Worm (Caenorhabditis elegans) whole organism, L1 larva: ENCODE measurements around the gene tnt-4.
A peak's percentile ranks its signal among the peaks of the same experiment; 100 is the strongest.

Experiments used
- C16A3.4 ChIP-seq: fragments of 150-350 bp; optimal IDR thresholded peaks from 2 replicates; lab custom pipeline; 2014; ENCODE audit warnings: missing biosample characterization, missing genetic modification characterization
- F16B12.6 ChIP-seq: fragments of 150-350 bp; optimal IDR thresholded peaks from 2 replicates; lab custom pipeline; 2014; ENCODE audit warnings: missing biosample characterization, missing genetic modification characterization
- aha-1 ChIP-seq: fragments of 150-350 bp; optimal IDR thresholded peaks from 2 replicates; lab custom pipeline; 2014; ENCODE audit warnings: missing biosample characterization, missing genetic modification characterization
- alr-1 ChIP-seq: fragments of 200-800 bp; sonication (Bioruptor generic); optimal IDR thresholded peaks from 2 replicates; lab custom pipeline; 2018; ENCODE audit warnings: borderline replicate concordance, mild to moderate bottlenecking, missing genetic modification characterization, missing compliant biosample characterization
- ama-1 ChIP-seq: fragments of 150-350 bp; optimal IDR thresholded peaks from 2 replicates; lab custom pipeline; 2014
- blmp-1 ChIP-seq: fragments of 150-350 bp; optimal IDR thresholded peaks from 2 replicates; lab custom pipeline; 2014; ENCODE audit warnings: missing biosample characterization, missing genetic modification characterization
- ceh-82 ChIP-seq, 3 experiments: fragments of 150-350 bp in 1 of 3; sonication (generic microtip) in 2 of 3; optimal IDR thresholded peaks; 2 replicates each; lab custom pipeline; 2014 to 2017; ENCODE audit warnings: missing biosample characterization in 3 of 3, missing genetic modification characterization in 3 of 3
- dpl-1 ChIP-seq, 3 experiments: fragments of 150-350 bp in 2 of 3; sonication (generic microtip) in 1 of 3; optimal IDR thresholded peaks; 2 replicates each; lab custom pipeline; 2014 to 2017; ENCODE audit warnings: missing biosample characterization in 3 of 3, missing genetic modification characterization in 3 of 3, missing genetic modification reagents in 3 of 3
- dsc-1 ChIP-seq: sonication (generic microtip); optimal IDR thresholded peaks from 2 replicates; lab custom pipeline; 2016; ENCODE audit warnings: mild to moderate bottlenecking, missing genetic modification characterization, missing compliant biosample characterization
- egl-13 ChIP-seq: sonication (generic microtip); optimal IDR thresholded peaks from 2 replicates; lab custom pipeline; 2016; ENCODE audit warnings: missing genotype, missing genetic modification reagents, missing genetic modification characterization, missing compliant biosample characterization
- egl-27 ChIP-seq, 2 experiments: fragments of 150-350 bp in 1 of 2; sonication (generic microtip); optimal IDR thresholded peaks; 3 replicates each; lab custom pipeline; 2017 to 2018; ENCODE audit warnings: missing biosample characterization in 2 of 2, missing genetic modification characterization in 2 of 2, missing genetic modification reagents in 2 of 2
- elt-2 ChIP-seq: sonication (generic microtip); optimal IDR thresholded peaks from 2 replicates; lab custom pipeline; 2016; ENCODE audit warnings: missing genetic modification characterization, mild to moderate bottlenecking, inconsistent platforms, missing compliant biosample characterization, missing genetic modification reagents
- ets-5 ChIP-seq: fragments of 200-800 bp; sonication (Bioruptor generic); IDR thresholded peaks from 2 replicates; pipeline ENCODE4 v1.3.6; 2022; ENCODE audit warnings: missing genetic modification characterization, missing compliant biosample characterization
- fkh-4 ChIP-seq: sonication (generic microtip); optimal IDR thresholded peaks from 2 replicates; lab custom pipeline; 2016; ENCODE audit warnings: missing compliant biosample characterization, missing genetic modification characterization, borderline replicate concordance
- fkh-8 ChIP-seq: sonication (generic microtip); optimal IDR thresholded peaks from 2 replicates; lab custom pipeline; 2016; ENCODE audit warnings: mild to moderate bottlenecking, missing genetic modification characterization, missing compliant biosample characterization
- hlh-17 ChIP-seq: fragments of 200-800 bp; sonication (Bioruptor generic); optimal IDR thresholded peaks from 2 replicates; lab custom pipeline; 2018; ENCODE audit warnings: missing genetic modification characterization, mild to moderate bottlenecking, missing compliant biosample characterization, moderate library complexity, borderline replicate concordance
- hlh-4 ChIP-seq: sonication (generic microtip); optimal IDR thresholded peaks from 2 replicates; lab custom pipeline; 2016; ENCODE audit warnings: mild to moderate bottlenecking, missing genetic modification characterization, missing compliant biosample characterization
- hpl-2 ChIP-seq: fragments of 150-350 bp; optimal IDR thresholded peaks from 2 replicates; lab custom pipeline; 2014; ENCODE audit warnings: missing biosample characterization, missing genetic modification reagents, missing genetic modification characterization
- isw-1 ChIP-seq: fragments of 200-800 bp; sonication (Bioruptor generic); IDR thresholded peaks from 2 replicates; pipeline ENCODE4 v1.3.6; 2022; ENCODE audit warnings: missing genetic modification characterization, missing compliant biosample characterization
- lin-13 ChIP-seq: fragments of 150-350 bp; optimal IDR thresholded peaks from 2 replicates; lab custom pipeline; 2014; ENCODE audit warnings: missing biosample characterization, missing genetic modification reagents, missing genetic modification characterization
- lin-14 ChIP-seq: fragments of 200-800 bp; sonication (Bioruptor generic); optimal IDR thresholded peaks from 2 replicates; lab custom pipeline; 2018; ENCODE audit warnings: mild to moderate bottlenecking, missing genetic modification characterization, moderate library complexity, missing compliant biosample characterization
- lir-3 ChIP-seq: sonication (generic microtip); optimal IDR thresholded peaks from 2 replicates; lab custom pipeline; 2016; ENCODE audit warnings: mild to moderate bottlenecking, missing genetic modification characterization, moderate library complexity, missing compliant biosample characterization; ENCODE audit not compliant: poor library complexity
- mdl-1 ChIP-seq, 2 experiments: fragments of 150-350 bp; optimal IDR thresholded peaks; 2 replicates each; lab custom pipeline; 2014 to 2017; ENCODE audit warnings: missing biosample characterization in 2 of 2, missing genetic modification characterization in 2 of 2, inconsistent platforms in 1 of 2
- mef-2 ChIP-seq: fragments of 150-350 bp; optimal IDR thresholded peaks from 2 replicates; lab custom pipeline; 2014; ENCODE audit warnings: missing biosample characterization, missing genetic modification characterization
- nhr-11 ChIP-seq: fragments of 150-350 bp; optimal IDR thresholded peaks from 2 replicates; lab custom pipeline; 2014; ENCODE audit warnings: missing biosample characterization, missing genetic modification characterization
- nhr-237 ChIP-seq: fragments of 150-350 bp; optimal IDR thresholded peaks from 2 replicates; lab custom pipeline; 2014; ENCODE audit warnings: missing biosample characterization, missing genetic modification characterization
- nhr-28 ChIP-seq: fragments of 150-350 bp; optimal IDR thresholded peaks from 2 replicates; lab custom pipeline; 2014; ENCODE audit warnings: missing biosample characterization, missing genetic modification characterization
- nhr-77 ChIP-seq: fragments of 150-350 bp; optimal IDR thresholded peaks from 2 replicates; lab custom pipeline; 2014; ENCODE audit warnings: missing biosample characterization, missing genetic modification characterization
- nhr-85 ChIP-seq: sonication (generic microtip); peaks from one replicate; lab custom pipeline; 2016; ENCODE audit warnings: missing genetic modification characterization, inconsistent platforms, missing compliant biosample characterization
- nhr-90 ChIP-seq: sonication (generic microtip); optimal IDR thresholded peaks from 2 replicates; lab custom pipeline; 2016; ENCODE audit warnings: mild to moderate bottlenecking, missing genetic modification characterization, missing compliant biosample characterization; ENCODE audit not compliant: poor library complexity
- pag-3 ChIP-seq: sonication (generic microtip); optimal IDR thresholded peaks from 2 replicates; lab custom pipeline; 2017; ENCODE audit warnings: missing genetic modification characterization, mild to moderate bottlenecking, missing compliant biosample characterization, antibody characterized with exemption, borderline replicate concordance; ENCODE audit not compliant: insufficient read depth
- pax-3 ChIP-seq: fragments of 200-800 bp; sonication (Bioruptor generic); optimal IDR thresholded peaks from 2 replicates; lab custom pipeline; 2018; ENCODE audit warnings: mild to moderate bottlenecking, missing genetic modification characterization, moderate library complexity, missing compliant biosample characterization
- pqm-1 ChIP-seq: sonication (generic microtip); optimal IDR thresholded peaks from 3 replicates; lab custom pipeline; 2017; ENCODE audit warnings: missing biosample characterization, missing genetic modification characterization
- snu-23 ChIP-seq: sonication (generic microtip); optimal IDR thresholded peaks from 2 replicates; lab custom pipeline; 2016; ENCODE audit warnings: missing genetic modification characterization, missing compliant biosample characterization
- sup-37 ChIP-seq: fragments of 200-800 bp; sonication (Bioruptor generic); optimal IDR thresholded peaks from 2 replicates; lab custom pipeline; 2018; ENCODE audit warnings: mild to moderate bottlenecking, missing genetic modification characterization, missing compliant biosample characterization
- swsn-7 ChIP-seq: sonication (generic microtip); optimal IDR thresholded peaks from 2 replicates; lab custom pipeline; 2016; ENCODE audit warnings: missing genetic modification characterization, missing compliant biosample characterization
- unc-30 ChIP-seq: sonication (generic microtip); optimal IDR thresholded peaks from 2 replicates; lab custom pipeline; 2017; ENCODE audit warnings: missing biosample characterization, missing genetic modification characterization
- unc-62 ChIP-seq: fragments of 150-350 bp; optimal IDR thresholded peaks from 2 replicates; lab custom pipeline; 2014; ENCODE audit warnings: missing biosample characterization, missing genetic modification reagents, missing genetic modification characterization
- zag-1 ChIP-seq: fragments of 150-350 bp; optimal IDR thresholded peaks from 2 replicates; lab custom pipeline; 2014; ENCODE audit warnings: missing biosample characterization, missing genetic modification characterization
- ztf-11 ChIP-seq, 2 experiments: sonication (generic microtip); optimal IDR thresholded peaks; 2 replicates each; lab custom pipeline; 2016 to 2017; ENCODE audit warnings: missing genetic modification characterization in 2 of 2, missing biosample characterization in 1 of 2, missing compliant biosample characterization in 1 of 2

Gene tnt-4

ce11 chrV:1969690-1970089 is 23.0 kb downstream of the tnt-4 start:
- no peak for TF ChIP-seq egl-13 (tag; lab: Kevin White, UChicago)
- no peak for TF ChIP-seq C16A3.4 (tag; lab: Kevin White, UChicago)

DNA sequence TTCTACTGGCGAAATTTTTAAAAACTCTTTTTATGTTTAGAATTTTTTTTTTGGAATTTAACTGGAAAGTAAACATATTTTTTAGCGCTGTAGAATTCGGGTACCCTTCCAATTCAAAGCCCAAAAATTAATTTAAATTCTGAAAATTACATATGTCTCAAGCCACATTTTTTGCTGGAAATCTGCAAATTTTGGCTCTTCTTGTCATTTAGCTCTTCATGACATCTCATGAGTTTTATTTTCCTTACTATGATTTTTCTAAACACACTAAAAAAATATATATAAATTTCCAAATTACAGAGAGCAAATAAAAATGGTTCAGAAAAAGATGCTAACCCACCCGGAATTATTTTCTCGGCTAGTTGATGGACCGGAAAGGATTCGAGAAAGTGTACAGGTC is 23.5 kb downstream of the tnt-4 start, which contains the start of gene acs-3:
acs-3 (plus strand) TSS at position 301 of the 400 bp plus-strand sequence.
- TF ChIP-seq elt-2 (tag; lab: Kevin White, UChicago) (no peak), pax-3 (no peak), F16B12.6 (tag; lab: Kevin White, UChicago) (no peak), hpl-2 (no peak), swsn-7 (no peak), ceh-82 (tag; optimal IDR thresholded peaks at IDR 0.05; lab: Kevin White, UChicago) (no peak), ets-5 (no peak), unc-30 (no peak), nhr-90 (no peak), ztf-11 (tag; optimal IDR thresholded peaks at IDR 0.05; lab: Kevin White, UChicago) (no peak), isw-1 (no peak), alr-1 (no peak), sup-37 (GFP tag; lab: Kevin White, UChicago) (no peak), snu-23 (GFP tag; lab: Kevin White, UChicago) (no peak)

DNA sequence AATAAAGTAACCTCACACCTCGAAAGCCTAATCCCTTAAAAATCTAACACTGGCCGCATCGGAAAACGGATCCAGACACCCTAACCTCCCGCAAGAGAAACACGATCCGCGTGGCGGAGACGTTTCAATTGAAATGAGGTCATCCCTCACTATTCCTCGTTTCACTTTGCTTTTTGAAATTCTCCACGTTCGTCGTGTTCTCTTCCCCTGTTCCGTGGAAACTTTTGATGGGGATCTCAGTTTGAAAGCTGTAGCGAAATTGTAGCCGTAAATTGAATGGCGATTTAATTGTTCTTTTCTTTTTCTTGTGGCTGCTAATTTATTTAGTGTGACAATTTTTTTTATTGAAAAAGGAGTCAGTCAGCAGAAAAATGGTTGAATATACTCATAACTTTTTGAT is 23.9 kb downstream of the tnt-4 start:
- TF ChIP-seq nhr-28 (tag; lab: Kevin White, UChicago) (no peak), nhr-77 (tag; lab: Kevin White, UChicago) (no peak), blmp-1 (tag; lab: Kevin White, UChicago) (peak; percentile 51), nhr-85 (tag; lab: Kevin White, UChicago) (no peak), dpl-1 (GFP tag; optimal IDR thresholded peaks at IDR 0.05; lab: Kevin White, UChicago) (no peak)
- TF ChIP-seq, all 84 proteins: peak for 1

DNA sequence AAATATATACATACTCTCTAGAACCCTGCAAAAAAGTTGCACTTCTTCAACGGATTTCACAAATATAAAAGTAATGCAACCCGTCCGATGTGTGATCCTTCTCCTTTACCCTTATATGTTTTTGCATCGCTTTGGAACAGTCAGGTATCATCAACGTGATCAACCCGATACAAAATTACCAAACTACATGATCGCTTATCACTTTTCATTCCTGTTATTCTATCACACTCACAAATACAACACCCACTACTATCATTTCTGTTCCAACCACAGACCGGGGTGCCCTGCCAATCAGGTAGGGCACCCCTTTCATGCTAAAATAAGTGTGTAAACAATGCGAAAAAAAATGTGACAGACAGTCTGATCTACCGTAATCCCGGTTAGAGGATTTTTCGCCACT is 25.8 kb downstream of the tnt-4 start:
- TF ChIP-seq aha-1 (tag; lab: Kevin White, UChicago) = no peak
- no peak for TF ChIP-seq unc-62
- TF ChIP-seq lin-13 (GFP tag; lab: Kevin White, UChicago) = no peak
- no peak for TF ChIP-seq nhr-85 (tag; lab: Kevin White, UChicago)
- no peak for TF ChIP-seq egl-27 (tag; optimal IDR thresholded peaks at IDR 0.05; lab: Kevin White, UChicago)
- TF ChIP-seq nhr-11 (tag; lab: Kevin White, UChicago) = no peak
- no peak for TF ChIP-seq lir-3 (tag; lab: Kevin White, UChicago)
- no peak for TF ChIP-seq pag-3
- no peak for TF ChIP-seq zag-1 (tag; lab: Kevin White, UChicago)
- TF ChIP-seq hlh-17 (GFP tag; lab: Kevin White, UChicago) = no peak
- TF ChIP-seq mef-2 (tag; lab: Kevin White, UChicago) = no peak

DNA sequence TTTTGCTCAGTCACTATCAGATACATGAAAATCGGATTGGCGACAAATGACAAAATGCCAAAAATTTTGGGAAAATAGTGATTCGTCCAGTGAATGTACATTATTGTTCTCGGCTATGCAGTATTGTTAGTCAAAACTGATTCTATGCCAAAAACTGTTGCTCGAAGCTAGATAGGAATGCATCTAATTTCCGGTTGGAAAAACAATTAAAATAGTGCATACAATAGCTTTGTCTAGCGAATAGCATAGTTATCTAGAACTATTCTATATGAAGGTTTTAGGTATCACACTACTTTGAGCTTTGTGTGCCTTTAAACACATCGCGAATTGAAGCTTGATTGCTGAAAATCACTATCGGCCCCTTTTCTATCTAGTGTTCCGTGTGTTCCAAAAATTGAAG is 27.9 kb downstream of the tnt-4 start, which contains the start of gene srj-15:
srj-15 (minus strand) TSS at position 101 of the 400 bp plus-strand sequence.
- TF ChIP-seq hlh-4 (tag; lab: Kevin White, UChicago) (no peak), mdl-1 (tag; optimal IDR thresholded peaks at IDR 0.05; lab: Kevin White, UChicago) (no peak), dsc-1 (tag; lab: Kevin White, UChicago) (no peak), fkh-4 (tag; lab: Kevin White, UChicago) (no peak), fkh-8 (tag; lab: Kevin White, UChicago) (no peak), pqm-1 (tag; lab: Kevin White, UChicago) (no peak), ama-1 (no peak), nhr-237 (tag; lab: Kevin White, UChicago) (no peak), hpl-2 (no peak), egl-13 (tag; lab: Kevin White, UChicago) (no peak), isw-1 (no peak), dpl-1 (GFP tag; optimal IDR thresholded peaks at IDR 0.05; lab: Kevin White, UChicago) (no peak), lin-14 (GFP tag; lab: Kevin White, UChicago) (no peak), F16B12.6 (tag; lab: Kevin White, UChicago) (no peak), mef-2 (tag; lab: Kevin White, UChicago) (no peak)
- TF ChIP-seq, all 84 proteins: peak for 0
